Worm (Caenorhabditis elegans): ENCODE results near the gene stau-1.
A peak's percentile ranks its signal among the peaks of the same experiment; 100 is the strongest.

Gene stau-1

DNA sequence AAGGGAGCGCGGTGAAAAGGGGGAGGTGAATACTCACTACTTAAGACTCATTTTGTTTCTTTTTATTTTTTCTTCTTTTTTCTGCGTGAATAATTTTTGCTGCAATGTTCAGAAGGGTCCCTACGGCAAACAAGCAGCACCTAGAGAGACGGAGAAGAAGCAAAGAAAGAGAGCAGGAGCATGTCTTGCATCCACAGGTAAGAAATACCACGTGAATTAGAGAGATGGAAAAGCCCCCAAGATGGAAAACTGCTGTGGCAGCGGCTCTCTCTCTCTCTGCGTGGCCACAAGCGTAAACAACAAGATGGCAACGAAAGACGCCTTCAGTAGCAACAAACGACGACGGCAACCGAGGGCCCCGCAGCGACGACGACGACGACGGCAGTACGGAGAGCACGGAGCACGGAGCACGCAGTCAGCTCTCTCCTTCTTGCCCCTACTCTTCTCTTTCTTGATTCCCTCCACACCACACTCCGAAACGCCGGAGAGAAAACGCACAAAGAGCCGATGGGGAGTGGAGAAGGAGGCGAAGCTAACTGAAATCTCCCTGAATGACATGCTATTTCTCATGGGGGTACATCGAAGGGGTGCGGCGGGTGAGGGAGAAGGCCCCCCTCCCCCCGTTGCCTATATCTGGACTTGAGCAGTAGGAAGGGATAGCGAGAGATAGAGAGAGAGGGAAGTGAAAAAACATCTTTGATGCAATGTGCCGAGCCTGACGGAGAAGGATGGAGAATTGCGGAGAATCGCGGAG, 42.3 kb downstream of the stau-1 start:
- TF ChIP-seq egrh-3 (GFP tag; IDR thresholded peaks at IDR 0.05) = peak; percentile 47; the same call in 1 of the 2 replicates
- no peak for TF ChIP-seq sptf-2 (GFP tag; optimal IDR thresholded peaks at IDR 0.05)
- TF ChIP-seq ama-1 (optimal IDR thresholded peaks at IDR 0.05) = no peak
- TF ChIP-seq ama-1 (GFP tag; optimal IDR thresholded peaks at IDR 0.05) = no peak
- no peak for TF ChIP-seq nhr-179 (tag; optimal IDR thresholded peaks at IDR 0.05)
- no peak for TF ChIP-seq akir-1 (GFP tag; optimal IDR thresholded peaks at IDR 0.05)
- no peak for TF ChIP-seq C17E4.6 (GFP tag; IDR thresholded peaks at IDR 0.05)
- no peak for TF ChIP-seq rpc-1 (optimal IDR thresholded peaks at IDR 0.05)
- no peak for TF ChIP-seq rpc-1 (tag; optimal IDR thresholded peaks at IDR 0.05)
- TF ChIP-seq ZK185.1 (tag; optimal IDR thresholded peaks at IDR 0.05; ENCODE audit: poor library complexity, severe bottlenecking) = no peak
- TF ChIP-seq athp-1 (tag; optimal IDR thresholded peaks at IDR 0.05) = no peak
- no peak for TF ChIP-seq lsl-1 (GFP tag; optimal IDR thresholded peaks at IDR 0.05)
- no peak for TF ChIP-seq C06A6.2 (GFP tag; conservative IDR thresholded peaks at IDR 0.05)
- TF ChIP-seq atf-7 (tag; optimal IDR thresholded peaks at IDR 0.05) = peak; percentile 11
- TF ChIP-seq madf-6 (GFP tag; IDR thresholded peaks at IDR 0.05) = no peak
- TF ChIP-seq chd-7 (tag; optimal IDR thresholded peaks at IDR 0.05) = no peak
- TF ChIP-seq ztf-3 (GFP tag; optimal IDR thresholded peaks at IDR 0.05) = no peak
- no peak for TF ChIP-seq lag-1 (GFP tag; IDR thresholded peaks at IDR 0.05)
- no peak for TF ChIP-seq nfya-2 (GFP tag; IDR thresholded peaks at IDR 0.05)
- TF ChIP-seq sea-2 (GFP tag; IDR thresholded peaks at IDR 0.05) = no peak
- no peak for TF ChIP-seq ceh-91 (GFP tag; IDR thresholded peaks at IDR 0.05)
- TF ChIP-seq ceh-100 (GFP tag; IDR thresholded peaks at IDR 0.05) = no peak
- TF ChIP-seq hlh-26 (GFP tag; conservative IDR thresholded peaks at IDR 0.05) = no peak
- TF ChIP-seq nhr-27 (tag; optimal IDR thresholded peaks at IDR 0.05) = no peak
- TF ChIP-seq D2030.7 (GFP tag; IDR thresholded peaks at IDR 0.05) = no peak
- TF ChIP-seq lin-54 (GFP tag; optimal IDR thresholded peaks at IDR 0.05) = no peak
- no peak for TF ChIP-seq aptf-2 (GFP tag; conservative IDR thresholded peaks at IDR 0.05)
- TF ChIP-seq tbx-9 (tag; optimal IDR thresholded peaks at IDR 0.05; ENCODE audit: borderline replicate concordance) = no peak
- no peak for TF ChIP-seq unc-62 (GFP tag; optimal IDR thresholded peaks at IDR 0.05)
- TF ChIP-seq nfyb-1 (GFP tag; IDR thresholded peaks at IDR 0.05) = no peak
- TF ChIP-seq pbrm-1 (GFP tag; IDR thresholded peaks at IDR 0.05) = 0 out of 2 replicates have a peak, but pooled peaks have one; percentile 14
- TF ChIP-seq ceh-58 (GFP tag; IDR thresholded peaks at IDR 0.05) = no peak
- no peak for TF ChIP-seq bed-1 (GFP tag; IDR thresholded peaks at IDR 0.05)
- peak in 1 of 3 experiments; percentile 40 for TF ChIP-seq lin-35 (GFP tag; optimal IDR thresholded peaks at IDR 0.05)
- TF ChIP-seq B0261.1 (tag; optimal IDR thresholded peaks at IDR 0.05) = no peak
- no peak for TF ChIP-seq him-1 (tag; optimal IDR thresholded peaks at IDR 0.05)
- peak; percentile 48 for TF ChIP-seq lin-40 (tag; optimal IDR thresholded peaks at IDR 0.05)
- peak; percentile 53; the same call in 1 of the 2 replicates for TF ChIP-seq hmg-20 (GFP tag; IDR thresholded peaks at IDR 0.05)
- no peak for TF ChIP-seq dpff-1 (tag; optimal IDR thresholded peaks at IDR 0.05)
- TF ChIP-seq attf-3 (GFP tag; conservative IDR thresholded peaks at IDR 0.05) = no peak
- TF ChIP-seq F37B4.10 (GFP tag; IDR thresholded peaks at IDR 0.05) = no peak
- no peak for TF ChIP-seq mxl-1 (tag; optimal IDR thresholded peaks at IDR 0.05)
- no peak for TF ChIP-seq F52B5.7 (tag; optimal IDR thresholded peaks at IDR 0.05)
- TF ChIP-seq ccch-3 (GFP tag; optimal IDR thresholded peaks at IDR 0.05) = no peak
- no peak for TF ChIP-seq die-1 (tag; optimal IDR thresholded peaks at IDR 0.05)
- TF ChIP-seq T07F8.4 (tag; optimal IDR thresholded peaks at IDR 0.05) = no peak
- TF ChIP-seq ceh-27 (GFP tag; optimal IDR thresholded peaks at IDR 0.05) = peak; percentile 43
- no peak for TF ChIP-seq ztf-26 (tag; optimal IDR thresholded peaks at IDR 0.05)
- peak; percentile 86 for TF ChIP-seq K12H6.12 (tag; optimal IDR thresholded peaks at IDR 0.05)
- TF ChIP-seq aptf-3 (GFP tag; IDR thresholded peaks at IDR 0.05) = no peak

Measured in whole organism, young adult.